Fruit fly (Drosophila melanogaster): ENCODE results near the gene CG44098.

Gene CG44098

DNA sequence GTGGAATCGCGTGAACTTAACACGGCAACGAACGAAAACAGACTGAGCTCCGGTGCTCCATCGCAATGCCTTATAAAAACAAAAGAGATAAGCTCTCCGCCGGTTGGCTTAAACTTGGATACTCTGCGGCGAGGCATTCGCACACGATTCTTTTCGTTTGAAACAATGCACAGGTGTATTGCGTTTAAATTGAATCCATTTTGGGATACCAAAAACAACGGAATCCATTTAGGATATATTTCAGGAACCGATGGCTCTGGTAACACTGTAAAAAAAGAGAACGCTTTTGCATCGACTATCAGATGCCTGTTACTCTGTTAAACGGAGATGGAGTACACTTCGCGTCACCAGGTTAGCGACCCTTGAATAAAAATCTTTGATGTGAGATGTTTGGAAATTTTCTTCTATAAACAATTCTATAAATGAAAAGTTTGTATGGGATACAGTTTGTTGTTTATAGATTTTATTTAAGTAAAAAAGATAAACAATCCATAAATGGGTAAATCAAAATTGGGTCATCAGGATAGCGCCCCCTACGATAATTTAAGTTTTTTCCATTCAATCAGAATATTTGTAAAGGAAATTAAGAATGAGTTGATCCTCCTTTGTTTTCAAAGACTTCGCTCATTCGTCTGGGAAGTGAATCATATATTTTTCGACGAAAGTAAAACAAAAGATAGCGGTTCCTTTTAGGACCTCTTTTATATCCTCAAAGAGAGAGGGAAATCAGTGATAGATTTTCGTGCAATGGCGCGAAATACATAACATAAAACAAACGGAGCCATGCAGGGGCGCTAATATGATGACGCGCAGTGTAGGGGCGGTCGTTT, 41.0 kb downstream of the CG44098 start, which contains the start of gene Nep2 (continued):
- no peak for TF ChIP-seq CG17359 (tag; optimal IDR thresholded peaks at IDR 0.05)
- TF ChIP-seq bab2 (GFP tag; optimal IDR thresholded peaks at IDR 0.05): peak; percentile 5
- no peak for TF ChIP-seq gsb-n (tag; optimal IDR thresholded peaks at IDR 0.05)
- no peak for TF ChIP-seq CG32772 (GFP tag; IDR thresholded peaks at IDR 0.05)
- TF ChIP-seq NfI (GFP tag; optimal IDR thresholded peaks at IDR 0.05): no peak
- TF ChIP-seq CG4854 (GFP tag; optimal IDR thresholded peaks at IDR 0.05): no peak
- peak; percentile 12; the same call in 1 of the 2 replicates for TF ChIP-seq Ada2b (GFP tag; IDR thresholded peaks at IDR 0.05)
- no peak for TF ChIP-seq Dip3 (GFP tag; optimal IDR thresholded peaks at IDR 0.05)
- TF ChIP-seq BEAF-32 (GFP tag; optimal IDR thresholded peaks at IDR 0.05): no peak
- TF ChIP-seq psq (GFP tag; optimal IDR thresholded peaks at IDR 0.05): no peak
- TF ChIP-seq onecut (GFP tag; IDR thresholded peaks at IDR 0.05): no peak
- no peak for TF ChIP-seq mam (GFP tag; optimal IDR thresholded peaks at IDR 0.05)
- no peak for TF ChIP-seq Doc2 (GFP tag; IDR thresholded peaks at IDR 0.05)
- TF ChIP-seq Hsf (GFP tag; optimal IDR thresholded peaks at IDR 0.05): no peak
- peak; percentile 63 for TF ChIP-seq gfzf (GFP tag; optimal IDR thresholded peaks at IDR 0.05)
- TF ChIP-seq prd (optimal IDR thresholded peaks at IDR 0.05): no peak
- TF ChIP-seq prd (GFP tag; IDR thresholded peaks at IDR 0.05): no peak
- TF ChIP-seq vfl (GFP tag; optimal IDR thresholded peaks at IDR 0.05): no peak
- no peak for TF ChIP-seq Ets65A (GFP tag)
- no peak for TF ChIP-seq CG11085 (GFP tag; IDR thresholded peaks at IDR 0.05)
- TF ChIP-seq vvl (GFP tag; IDR thresholded peaks at IDR 0.05): no peak
- TF ChIP-seq ato (GFP tag; IDR thresholded peaks at IDR 0.05; ENCODE audit: partially characterized antibody): peak; percentile 70; the same call in 1 of the 2 replicates
- no peak for TF ChIP-seq Poxn (GFP tag; IDR thresholded peaks at IDR 0.05)
- TF ChIP-seq hkb (optimal IDR thresholded peaks at IDR 0.05): no peak
- no peak for TF ChIP-seq hkb (GFP tag; IDR thresholded peaks at IDR 0.05)
- no peak for TF ChIP-seq Dad (GFP tag; optimal IDR thresholded peaks at IDR 0.05)
- no peak for TF ChIP-seq CG12155 (GFP tag; optimal IDR thresholded peaks at IDR 0.05)
- TF ChIP-seq CkIIα-i1 (GFP tag; IDR thresholded peaks at IDR 0.05): no peak
- TF ChIP-seq bbx (GFP tag; IDR thresholded peaks at IDR 0.05; ENCODE audit: partially characterized antibody): peak; percentile 78
- TF ChIP-seq MBD-R2 (GFP tag; IDR thresholded peaks at IDR 0.05): no peak
- no peak for TF ChIP-seq CG3163 (GFP tag; optimal IDR thresholded peaks at IDR 0.05)
- no peak for TF ChIP-seq CG6175 (GFP tag; IDR thresholded peaks at IDR 0.05)
- TF ChIP-seq bowl (GFP tag; IDR thresholded peaks at IDR 0.05): no peak
- peak; percentile 42; the same call in 2 of the 3 replicates for TF ChIP-seq row (GFP tag; IDR thresholded peaks at IDR 0.05)
- no peak for TF ChIP-seq CG17829 (tag; optimal IDR thresholded peaks at IDR 0.05)
- no peak for TF ChIP-seq rib (GFP tag; IDR thresholded peaks at IDR 0.05)
- TF ChIP-seq HmgD (GFP tag; optimal IDR thresholded peaks at IDR 0.05): no peak
- TF ChIP-seq sim (GFP tag; IDR thresholded peaks at IDR 0.05): no peak
- no peak for TF ChIP-seq tll (GFP tag; optimal IDR thresholded peaks at IDR 0.05)
- TF ChIP-seq nmo (GFP tag; optimal IDR thresholded peaks at IDR 0.05): peak; percentile 55
- TF ChIP-seq Fer1 (GFP tag; optimal IDR thresholded peaks at IDR 0.05): no peak
- TF ChIP-seq klu (GFP tag; IDR thresholded peaks at IDR 0.05): no peak
- no peak for TF ChIP-seq lmd (GFP tag; IDR thresholded peaks at IDR 0.05)
- no peak for TF ChIP-seq oc (tag; optimal IDR thresholded peaks at IDR 0.05)
- TF ChIP-seq Asciz (GFP tag; optimal IDR thresholded peaks at IDR 0.05): peak; percentile 31
- TF ChIP-seq pita (GFP tag; optimal IDR thresholded peaks at IDR 0.05): no peak
- peak in 1 of 3 experiments; percentile 45 for TF ChIP-seq lola (GFP tag; optimal IDR thresholded peaks at IDR 0.05)
- peak; percentile 14 for TF ChIP-seq HLH54F (GFP tag; optimal IDR thresholded peaks at IDR 0.05)
- TF ChIP-seq CG1233 (GFP tag; optimal IDR thresholded peaks at IDR 0.05): peak; percentile 46
- TF ChIP-seq CG14667 (GFP tag; IDR thresholded peaks at IDR 0.05): no peak
- no peak for TF ChIP-seq tgo (GFP tag; IDR thresholded peaks at IDR 0.05)
